Fruit fly (Drosophila melanogaster): ENCODE measurements around the gene CG17271.
A peak's percentile ranks its signal among the peaks of the same experiment; 100 is the strongest.

Gene CG17271

dm6 chr3R:20796949-20797348, 24.7 kb downstream of the CG17271 start:
- no peak for TF ChIP-seq CG12155 (GFP tag; optimal IDR thresholded peaks at IDR 0.05)
- no peak for TF ChIP-seq CHES-1-like (GFP tag; optimal IDR thresholded peaks at IDR 0.05)
- TF ChIP-seq unc-4 (GFP tag; IDR thresholded peaks at IDR 0.05; ENCODE audit: partially characterized antibody), result no peak
- no peak for TF ChIP-seq hth (optimal IDR thresholded peaks at IDR 0.05)
- TF ChIP-seq CG17186 (GFP tag; optimal IDR thresholded peaks at IDR 0.05), result no peak
- TF ChIP-seq Ets65A (GFP tag), result peak; percentile 60

DNA sequence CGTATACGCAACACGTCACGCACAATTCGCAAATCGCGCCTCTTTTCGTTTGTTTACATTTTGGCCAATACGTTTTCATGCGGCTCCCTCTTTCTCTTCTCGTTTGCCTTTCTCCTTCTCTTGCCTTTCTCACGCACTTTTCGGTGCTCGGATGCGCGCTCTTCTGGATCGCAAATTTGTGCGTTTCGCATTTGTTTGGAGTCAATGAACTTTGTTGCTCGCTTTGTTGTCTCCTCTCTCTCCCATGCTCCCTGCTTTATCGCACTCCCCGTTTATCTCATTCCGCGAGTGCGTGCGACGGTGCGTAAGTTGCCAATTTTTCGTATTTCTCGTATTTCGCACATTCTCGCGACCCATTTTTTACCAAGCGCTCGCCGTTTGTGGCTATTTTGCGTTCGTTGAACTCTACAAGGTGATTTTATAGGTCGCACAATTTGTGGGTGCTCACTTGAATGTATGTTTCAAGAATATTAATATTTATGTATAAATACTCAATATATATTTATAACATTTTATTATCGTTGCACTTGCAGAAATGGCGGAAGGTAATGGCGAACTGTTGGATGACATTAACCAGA, 30.3 kb downstream of the CG17271 start:
- peak; percentile 73 for TF ChIP-seq CG15479 (GFP tag; optimal IDR thresholded peaks at IDR 0.05)
- no peak for TF ChIP-seq vfl (GFP tag; optimal IDR thresholded peaks at IDR 0.05)
- TF ChIP-seq CG9817 (tag; optimal IDR thresholded peaks at IDR 0.05), result no peak
- TF ChIP-seq CG18262 (tag; optimal IDR thresholded peaks at IDR 0.05), result no peak
- no peak for TF ChIP-seq CG3847 (GFP tag; IDR thresholded peaks at IDR 0.05)
- peak; percentile 29; the same call in 1 of the 2 replicates for TF ChIP-seq ara (GFP tag; IDR thresholded peaks at IDR 0.05)
- no peak for TF ChIP-seq br (optimal IDR thresholded peaks at IDR 0.05)
- no peak for TF ChIP-seq schlank (tag; optimal IDR thresholded peaks at IDR 0.05)
- no peak for TF ChIP-seq CG7357 (GFP tag; IDR thresholded peaks at IDR 0.05)
- no peak for TF ChIP-seq Dip3 (GFP tag; optimal IDR thresholded peaks at IDR 0.05)
- no peak for TF ChIP-seq CG12744 (GFP tag; optimal IDR thresholded peaks at IDR 0.05)
- TF ChIP-seq Trl (optimal IDR thresholded peaks at IDR 0.05), result peak in 1 of 2 experiments; percentile 23
- TF ChIP-seq Trl (GFP tag; optimal IDR thresholded peaks at IDR 0.05), result no peak
- TF ChIP-seq CG11696 (GFP tag; IDR thresholded peaks at IDR 0.05), result no peak
- no peak for TF ChIP-seq Oli (tag; optimal IDR thresholded peaks at IDR 0.05)
- TF ChIP-seq H2.0 (GFP tag; IDR thresholded peaks at IDR 0.05), result no peak
- TF ChIP-seq CkIIα-i1 (GFP tag; IDR thresholded peaks at IDR 0.05), result no peak
- TF ChIP-seq CG34224 (GFP tag; IDR thresholded peaks at IDR 0.05; ENCODE audit: partially characterized antibody), result no peak
- no peak for TF ChIP-seq CG2889 (GFP tag; IDR thresholded peaks at IDR 0.05)
- TF ChIP-seq Max (GFP tag; optimal IDR thresholded peaks at IDR 0.05), result no peak
- TF ChIP-seq Doc3 (GFP tag; IDR thresholded peaks at IDR 0.05; ENCODE audit: partially characterized antibody), result 0 out of 3 replicates have a peak, but pooled peaks have one; percentile 22
- no peak for TF ChIP-seq Eip74EF (GFP tag; optimal IDR thresholded peaks at IDR 0.05)
- no peak for TF ChIP-seq CG1603 (tag; optimal IDR thresholded peaks at IDR 0.05)
- no peak for TF ChIP-seq twi (tag; optimal IDR thresholded peaks at IDR 0.05)
- TF ChIP-seq chn (GFP tag; optimal IDR thresholded peaks at IDR 0.05), result no peak
- TF ChIP-seq CG8281 (tag; optimal IDR thresholded peaks at IDR 0.05), result no peak
- TF ChIP-seq CG10565 (GFP tag; optimal IDR thresholded peaks at IDR 0.05), result no peak

DNA sequence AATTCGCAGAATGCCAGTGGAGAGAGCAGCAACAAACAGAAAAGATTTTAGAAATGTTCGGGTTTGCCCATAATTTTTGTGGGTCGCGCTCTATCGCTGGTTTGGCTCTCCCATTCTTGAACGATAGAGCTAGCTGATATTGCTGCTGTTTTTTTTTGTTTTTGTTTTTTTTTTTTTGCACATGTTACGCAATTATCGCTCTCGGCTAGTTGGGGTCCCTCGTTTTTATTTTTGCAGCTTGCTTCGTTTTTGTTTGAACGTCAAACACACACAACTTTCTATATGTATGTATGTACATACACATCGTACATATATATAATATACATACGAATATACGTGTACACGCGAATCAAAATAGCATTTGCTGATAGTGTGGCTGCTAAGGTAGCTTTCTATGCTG, 31.2 kb downstream of the CG17271 start:
- TF ChIP-seq CG16813 (GFP tag; IDR thresholded peaks at IDR 0.05; ENCODE audit: partially characterized antibody) (no peak), Adf1 (GFP tag; IDR thresholded peaks at IDR 0.05) (no peak), CG9817 (tag; optimal IDR thresholded peaks at IDR 0.05) (no peak), Drgx (GFP tag; IDR thresholded peaks at IDR 0.05) (peak; percentile 62), CG17328 (GFP tag; IDR thresholded peaks at IDR 0.05) (no peak), sqz (GFP tag; optimal IDR thresholded peaks at IDR 0.05) (no peak), Ets65A (GFP tag) (peak; percentile 64), CG3995 (GFP tag; optimal IDR thresholded peaks at IDR 0.05) (no peak), CG5245 (GFP tag; optimal IDR thresholded peaks at IDR 0.05) (no peak), peb (GFP tag; IDR thresholded peaks at IDR 0.05) (no peak), rib (GFP tag; IDR thresholded peaks at IDR 0.05) (no peak)
